Worm (Caenorhabditis elegans) whole organism, L3 larva: Measurements from ENCODE around the gene T14G8.3.

ENCODE experiments used
- R02D3.7 ChIP-seq: fragments of 150-350 bp; optimal IDR thresholded peaks from 2 replicates; lab custom pipeline; 2014; ENCODE audit warnings: missing biosample characterization, missing genetic modification characterization
- ZK546.5 ChIP-seq: sonication (generic microtip); optimal IDR thresholded peaks from 2 replicates; lab custom pipeline; 2017; ENCODE audit warnings: missing biosample characterization, missing genetic modification characterization
- aly-2 ChIP-seq: fragments of 150-350 bp; optimal IDR thresholded peaks from 2 replicates; lab custom pipeline; 2014; ENCODE audit warnings: missing biosample characterization, missing genetic modification characterization
- ceh-16 ChIP-seq: sonication (generic microtip); optimal IDR thresholded peaks from 2 replicates; lab custom pipeline; 2017; ENCODE audit warnings: missing biosample characterization, missing genetic modification characterization
- ceh-82 ChIP-seq: fragments of 150-350 bp; optimal IDR thresholded peaks from 2 replicates; lab custom pipeline; 2014; ENCODE audit warnings: missing biosample characterization, missing genetic modification characterization
- egl-27 ChIP-seq: sonication (generic microtip); optimal IDR thresholded peaks from 4 replicates; lab custom pipeline; 2017; ENCODE audit warnings: missing biosample characterization, missing genetic modification reagents, missing genetic modification characterization
- egl-5 ChIP-seq: fragments of 150-350 bp; optimal IDR thresholded peaks from 2 replicates; lab custom pipeline; 2017; ENCODE audit warnings: missing biosample characterization, missing genetic modification reagents, missing genetic modification characterization, inconsistent platforms
- elt-1 ChIP-seq: fragments of 150-350 bp; optimal IDR thresholded peaks from 2 replicates; lab custom pipeline; 2014; ENCODE audit warnings: missing biosample characterization, missing genetic modification characterization
- elt-2 ChIP-seq: sonication (generic microtip); optimal IDR thresholded peaks from 2 replicates; lab custom pipeline; 2016; ENCODE audit warnings: missing genetic modification reagents, mild to moderate bottlenecking, missing genetic modification characterization, missing compliant biosample characterization
- eor-1 ChIP-seq, 2 experiments: fragments of 150-350 bp; optimal IDR thresholded peaks; 2 replicates each; lab custom pipeline; 2014 to 2018; ENCODE audit warnings: missing biosample characterization in 2 of 2, missing genetic modification characterization in 2 of 2
- fkh-10 ChIP-seq: sonication (generic microtip); optimal IDR thresholded peaks from 2 replicates; lab custom pipeline; 2017; ENCODE audit warnings: missing biosample characterization, missing genetic modification reagents, missing genetic modification characterization
- fos-1 ChIP-seq: fragments of 150-350 bp; optimal IDR thresholded peaks from 2 replicates; lab custom pipeline; 2014; ENCODE audit warnings: missing biosample characterization, missing genetic modification characterization
- hmg-11 ChIP-seq: sonication (generic microtip); optimal IDR thresholded peaks from 2 replicates; lab custom pipeline; 2016; ENCODE audit warnings: missing genetic modification characterization, missing compliant biosample characterization
- jun-1 ChIP-seq: fragments of 150-350 bp; optimal IDR thresholded peaks from 2 replicates; lab custom pipeline; 2014; ENCODE audit warnings: missing biosample characterization, missing genetic modification reagents, missing genetic modification characterization
- lin-15B ChIP-seq: fragments of 150-350 bp; optimal IDR thresholded peaks from 2 replicates; lab custom pipeline; 2014; ENCODE audit warnings: missing biosample characterization, missing genetic modification characterization
- lin-39 ChIP-seq: fragments of 150-350 bp; optimal IDR thresholded peaks from 2 replicates; lab custom pipeline; 2018; ENCODE audit warnings: missing biosample characterization, missing genetic modification reagents, missing genetic modification characterization
- lsy-12 ChIP-seq: sonication (generic microtip); optimal IDR thresholded peaks from 2 replicates; lab custom pipeline; 2016; ENCODE audit warnings: mild to moderate bottlenecking, missing genetic modification characterization, missing compliant biosample characterization
- mml-1 ChIP-seq: fragments of 150-350 bp; sonication (generic microtip); optimal IDR thresholded peaks from 3 replicates; lab custom pipeline; 2014; ENCODE audit warnings: missing biosample characterization, missing genetic modification characterization
- nfya-1 ChIP-seq: sonication (generic microtip); optimal IDR thresholded peaks from 2 replicates; lab custom pipeline; 2017; ENCODE audit warnings: missing genetic modification characterization, mild to moderate bottlenecking, missing compliant biosample characterization, antibody characterized with exemption, moderate library complexity; ENCODE audit not compliant: insufficient read depth
- nhr-11 ChIP-seq: fragments of 150-350 bp; optimal IDR thresholded peaks from 2 replicates; lab custom pipeline; 2014; ENCODE audit warnings: missing biosample characterization, missing genetic modification characterization
- nhr-12 ChIP-seq: fragments of 150-350 bp; optimal IDR thresholded peaks from 2 replicates; lab custom pipeline; 2014; ENCODE audit warnings: missing biosample characterization, missing genetic modification characterization
- nhr-23 ChIP-seq: fragments of 150-350 bp; optimal IDR thresholded peaks from 2 replicates; lab custom pipeline; 2014; ENCODE audit warnings: missing biosample characterization, missing genetic modification reagents, missing genetic modification characterization
- nhr-237 ChIP-seq: fragments of 150-350 bp; optimal IDR thresholded peaks from 2 replicates; lab custom pipeline; 2014; ENCODE audit warnings: missing biosample characterization, missing genetic modification characterization
- nhr-25 ChIP-seq: sonication (generic microtip); optimal IDR thresholded peaks from 2 replicates; lab custom pipeline; 2017; ENCODE audit warnings: missing biosample characterization, missing genetic modification characterization
- nhr-28 ChIP-seq: fragments of 150-350 bp; optimal IDR thresholded peaks from 2 replicates; lab custom pipeline; 2014; ENCODE audit warnings: missing biosample characterization, missing genetic modification characterization
- nhr-76 ChIP-seq: fragments of 150-350 bp; sonication (generic microtip); optimal IDR thresholded peaks from 5 replicates; lab custom pipeline; 2014; ENCODE audit warnings: missing biosample characterization, missing genetic modification characterization
- nhr-77 ChIP-seq: fragments of 150-350 bp; optimal IDR thresholded peaks from 2 replicates; lab custom pipeline; 2014; ENCODE audit warnings: missing biosample characterization, missing genetic modification characterization
- pha-4 ChIP-seq: fragments of 150-350 bp; optimal IDR thresholded peaks from 2 replicates; lab custom pipeline; 2014; ENCODE audit warnings: missing biosample characterization, missing genetic modification reagents, missing genetic modification characterization
- pqm-1 ChIP-seq: fragments of 150-350 bp; optimal IDR thresholded peaks from 2 replicates; lab custom pipeline; 2017; ENCODE audit warnings: missing biosample characterization, missing genetic modification characterization, inconsistent platforms
- sea-2 ChIP-seq: fragments of 150-350 bp; sonication (generic microtip); optimal IDR thresholded peaks from 4 replicates; lab custom pipeline; 2014; ENCODE audit warnings: missing biosample characterization, missing genetic modification reagents, missing genetic modification characterization
- tbx-2 ChIP-seq: sonication (generic microtip); optimal IDR thresholded peaks from 2 replicates; lab custom pipeline; 2016; ENCODE audit warnings: mild to moderate bottlenecking, missing genetic modification characterization, missing compliant biosample characterization
- unc-39 ChIP-seq: sonication (generic microtip); optimal IDR thresholded peaks from 4 replicates; lab custom pipeline; 2017; ENCODE audit warnings: missing biosample characterization, missing genetic modification characterization
- unc-62 ChIP-seq: fragments of 150-350 bp; sonication (generic microtip); optimal IDR thresholded peaks from 4 replicates; lab custom pipeline; 2014; ENCODE audit warnings: missing biosample characterization, missing genetic modification reagents, missing genetic modification characterization
- zag-1 ChIP-seq: fragments of 150-350 bp; optimal IDR thresholded peaks from 2 replicates; lab custom pipeline; 2014; ENCODE audit warnings: missing biosample characterization, missing genetic modification characterization
- ztf-4 ChIP-seq: fragments of 150-350 bp; optimal IDR thresholded peaks from 2 replicates; lab custom pipeline; 2014; ENCODE audit warnings: missing biosample characterization, missing genetic modification characterization

T14G8.3 gene

ce11 chrX:12852575-12852974 lies 8.5 kb upstream of the T14G8.3 start, which contains the start of gene chd-3:
chd-3 (minus strand) TSS chrX:12852601.
- TF ChIP-seq unc-62 (no peak), lsy-12 (tag; lab: Kevin White, UChicago) (no peak)

ce11 chrX:12853079-12853478 lies 8.0 kb upstream of the T14G8.3 start:
- TF ChIP-seq pha-4 (tag; lab: Kevin White, UChicago), result peak; percentile 40
- peak; percentile 45 for TF ChIP-seq elt-2 (tag; lab: Kevin White, UChicago)
- TF ChIP-seq lin-39 (tag; lab: Kevin White, UChicago), result peak; percentile 8
- TF ChIP-seq nhr-11 (tag; lab: Kevin White, UChicago), result no peak
- TF ChIP-seq ceh-82 (tag; lab: Kevin White, UChicago), result no peak
- TF ChIP-seq mml-1, result no peak
- peak; percentile 23 for TF ChIP-seq nfya-1 (tag; lab: Kevin White, UChicago)
- no peak for TF ChIP-seq ztf-4
- TF ChIP-seq nhr-23 (tag; lab: Kevin White, UChicago), result peak; percentile 33
- no peak for TF ChIP-seq aly-2 (tag; lab: Kevin White, UChicago)
- TF ChIP-seq nhr-237 (tag; lab: Kevin White, UChicago), result no peak
- TF ChIP-seq, all 47 proteins: peak for 5

- TF ChIP-seq tbx-2 (tag; lab: Kevin White, UChicago) (no peak), pqm-1 (tag; lab: Kevin White, UChicago) (no peak)
Observed at ce11 chrX:12854135-12854534, 6.9 kb upstream of the T14G8.3 start.

- TF ChIP-seq nhr-23 (tag; lab: Kevin White, UChicago), result no peak
- no peak for TF ChIP-seq ceh-16 (tag; lab: Kevin White, UChicago)
- TF ChIP-seq R02D3.7 (tag; lab: Kevin White, UChicago), result no peak
- peak; percentile 3 for TF ChIP-seq lin-39 (tag; lab: Kevin White, UChicago)
- TF ChIP-seq sea-2 (GFP tag; lab: Kevin White, UChicago), result no peak
- no peak for TF ChIP-seq nhr-25 (tag; lab: Kevin White, UChicago)
- TF ChIP-seq nhr-76, result no peak
Observed at ce11 chrX:12854680-12855079, 6.4 kb upstream of the T14G8.3 start.

- TF ChIP-seq lin-15B (tag; lab: Kevin White, UChicago) (no peak), pqm-1 (tag; lab: Kevin White, UChicago) (no peak), nfya-1 (tag; lab: Kevin White, UChicago) (no peak), eor-1 (tag; optimal IDR thresholded peaks at IDR 0.05; lab: Kevin White, UChicago) (no peak), unc-39 (no peak), fos-1 (tag; lab: Kevin White, UChicago) (no peak), nhr-28 (tag; lab: Kevin White, UChicago) (no peak), nhr-77 (tag; lab: Kevin White, UChicago) (no peak)
- TF ChIP-seq, all 47 proteins: peak for 0
Observed at ce11 chrX:12857701-12858100, 3.3 kb upstream of the T14G8.3 start, which contains the start of gene T14G8.2. T14G8.2 (plus strand) TSS chrX:12858001.

- no peak for TF ChIP-seq elt-1 (tag; lab: Kevin White, UChicago)
- TF ChIP-seq hmg-11, result no peak
- no peak for TF ChIP-seq egl-27 (tag; lab: Kevin White, UChicago)
- TF ChIP-seq, all 47 proteins: peak for 0
Observed at ce11 chrX:12862509-12862908, 1.5 kb downstream of the T14G8.3 start, which contains the start of gene T14G8.6. T14G8.6 (minus strand) TSS chrX:12862846.

- no peak for TF ChIP-seq ZK546.5 (tag; lab: Kevin White, UChicago)
- no peak for TF ChIP-seq nhr-77 (tag; lab: Kevin White, UChicago)
- no peak for TF ChIP-seq fkh-10 (GFP tag; lab: Kevin White, UChicago)
- TF ChIP-seq nhr-11 (tag; lab: Kevin White, UChicago), result no peak
- TF ChIP-seq mml-1, result no peak
- no peak for TF ChIP-seq egl-5 (tag; lab: Kevin White, UChicago)
- no peak for TF ChIP-seq hmg-11
- TF ChIP-seq pha-4 (tag; lab: Kevin White, UChicago), result no peak
- TF ChIP-seq unc-39, result no peak
- no peak for TF ChIP-seq jun-1 (tag; lab: Kevin White, UChicago)
- no peak for TF ChIP-seq zag-1 (tag; lab: Kevin White, UChicago)
- TF ChIP-seq nhr-12, result no peak
Observed at ce11 chrX:12863262-12863661, 2.2 kb downstream of the T14G8.3 start.
